Worm (Caenorhabditis elegans) whole organism, dauer: Measurements from ENCODE around the gene stt-3.

Source experiments
- unc-62 ChIP-seq: sonication (generic microtip); optimal IDR thresholded peaks from 2 replicates; lab custom pipeline; 2017; ENCODE audit warnings: missing biosample characterization, missing genetic modification reagents, missing genetic modification characterization

Gene stt-3

DNA sequence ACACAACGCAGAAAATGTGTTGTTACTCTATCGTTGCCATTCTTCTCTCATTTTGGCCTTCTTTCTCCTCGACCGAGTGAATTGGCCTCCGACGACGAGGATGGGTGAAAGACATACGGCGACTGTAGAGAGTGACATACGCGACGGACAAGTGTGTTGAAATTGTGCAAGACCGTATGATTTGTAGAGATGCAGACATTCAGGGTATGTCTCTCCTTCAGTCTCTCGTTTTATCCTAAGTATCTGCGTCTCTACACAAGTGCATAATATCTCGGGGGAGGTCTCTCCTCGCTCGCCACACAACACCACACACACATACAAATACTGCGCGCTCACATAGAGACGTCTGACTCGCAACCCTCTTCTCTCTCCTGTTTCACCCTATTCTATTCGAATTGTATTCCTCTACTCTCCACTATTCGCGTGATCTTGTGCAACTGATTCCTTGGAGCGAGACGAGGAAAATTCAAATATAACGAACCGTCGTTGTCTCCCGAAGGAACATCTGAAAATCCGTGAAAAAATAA, 31.7 kb downstream of the stt-3 start, which contains the start of gene hmg-1.2:
Gene hmg-1.2 (plus strand): TSS at position 311 of the 527 bp plus-strand sequence.
- no peak for TF ChIP-seq unc-62 (GFP tag; lab: Kevin White, UChicago)

DNA sequence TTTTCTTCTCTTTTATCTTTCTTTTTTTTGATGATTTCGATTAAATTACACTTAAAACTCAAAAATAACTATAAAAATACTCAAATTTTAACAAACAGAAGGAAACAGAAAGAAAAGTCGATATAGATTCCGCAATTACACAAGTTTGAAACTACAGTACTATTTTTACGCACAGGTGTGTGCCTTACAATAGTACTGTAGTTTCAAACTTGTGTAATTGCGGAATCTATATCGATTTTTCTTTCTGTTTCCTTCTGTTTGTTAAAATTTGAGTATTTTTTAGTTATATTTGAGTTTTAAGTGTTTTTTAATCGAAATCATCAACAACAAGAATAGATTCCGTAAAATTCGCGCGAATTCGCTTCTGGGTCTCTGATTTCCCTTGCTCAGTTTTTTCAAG, 34.6 kb downstream of the stt-3 start:
- no peak for TF ChIP-seq unc-62 (GFP tag; lab: Kevin White, UChicago)

ce11 chrIII:6285890-6286289, 37.5 kb downstream of the stt-3 start, which contains the start of gene gadr-3:
Gene gadr-3, minus strand, starts transcription at chrIII:6285990.
- TF ChIP-seq unc-62 (GFP tag; lab: Kevin White, UChicago), result no peak

ce11 chrIII:6287195-6287594, 38.8 kb downstream of the stt-3 start, which contains the start of gene F47D12.6:
Gene F47D12.6, minus strand, starts transcription at chrIII:6287295.
- no peak for TF ChIP-seq unc-62 (GFP tag; lab: Kevin White, UChicago)

- no peak for TF ChIP-seq unc-62 (GFP tag; lab: Kevin White, UChicago)
These were observed 40.9 kb downstream of the stt-3 start for ce11 chrIII:6289366-6289765.

- no peak for TF ChIP-seq unc-62 (GFP tag; lab: Kevin White, UChicago)
These were observed 42.2 kb downstream of the stt-3 start for ce11 chrIII:6290469-6291182.

DNA sequence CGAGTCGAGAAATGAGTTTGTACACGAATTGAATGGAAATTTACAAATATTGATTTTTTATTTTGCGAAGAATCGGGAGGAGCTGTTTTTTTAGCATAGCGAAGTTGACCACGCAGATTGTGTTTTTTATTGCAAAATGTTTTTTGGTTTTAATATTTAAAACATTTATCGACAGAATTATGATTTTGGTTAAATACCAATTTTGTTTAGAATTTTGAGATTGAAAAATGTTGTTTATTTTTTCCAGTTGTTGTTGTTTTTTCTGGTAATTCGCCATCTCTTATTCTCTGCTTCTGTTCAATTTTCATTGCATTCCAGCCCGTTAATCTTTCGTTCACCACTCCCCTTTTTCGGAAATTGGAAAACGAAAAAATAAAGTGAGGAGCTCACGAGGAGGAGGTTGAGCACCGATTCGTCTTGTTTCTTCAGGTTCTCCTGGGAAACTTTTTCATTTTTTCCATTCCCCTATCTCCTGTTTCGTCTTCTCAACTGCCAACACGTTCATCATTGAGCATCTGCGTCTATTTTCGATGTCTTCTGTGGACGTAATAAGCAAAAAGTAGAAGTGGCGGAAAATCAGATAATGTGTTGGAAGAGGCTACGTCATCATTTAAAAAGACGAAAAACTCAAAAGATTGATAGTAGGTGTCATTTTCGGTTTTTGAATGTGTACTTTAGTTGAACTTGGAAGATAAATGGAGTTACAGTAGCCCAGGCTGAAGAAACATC, 47.7 kb downstream of the stt-3 start, which contains the start of gene F47D12.7:
Gene F47D12.7 (minus strand): TSS at position 51 of the 729 bp plus-strand sequence.
- TF ChIP-seq unc-62 (GFP tag; lab: Kevin White, UChicago), result no peak

DNA sequence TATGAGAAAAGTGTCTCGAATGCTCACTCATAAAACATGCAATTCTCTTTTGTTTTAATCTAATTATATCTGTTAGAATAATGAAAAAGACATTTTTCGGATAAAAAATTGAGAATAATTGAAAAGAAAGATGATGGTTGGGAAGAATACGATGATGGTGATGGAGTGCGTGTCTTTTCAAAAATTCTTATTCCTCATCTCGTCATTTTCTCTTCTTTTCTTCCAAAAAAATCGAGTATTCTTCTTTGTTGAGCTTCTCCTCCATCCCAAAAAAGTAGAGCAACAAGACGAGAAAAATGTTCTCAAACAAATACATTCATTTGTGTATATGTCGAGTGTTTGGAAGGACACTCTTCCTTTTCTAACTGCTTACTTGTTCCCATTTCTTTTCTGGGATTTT, 49.2 kb downstream of the stt-3 start:
- no peak for TF ChIP-seq unc-62 (GFP tag; lab: Kevin White, UChicago)

DNA sequence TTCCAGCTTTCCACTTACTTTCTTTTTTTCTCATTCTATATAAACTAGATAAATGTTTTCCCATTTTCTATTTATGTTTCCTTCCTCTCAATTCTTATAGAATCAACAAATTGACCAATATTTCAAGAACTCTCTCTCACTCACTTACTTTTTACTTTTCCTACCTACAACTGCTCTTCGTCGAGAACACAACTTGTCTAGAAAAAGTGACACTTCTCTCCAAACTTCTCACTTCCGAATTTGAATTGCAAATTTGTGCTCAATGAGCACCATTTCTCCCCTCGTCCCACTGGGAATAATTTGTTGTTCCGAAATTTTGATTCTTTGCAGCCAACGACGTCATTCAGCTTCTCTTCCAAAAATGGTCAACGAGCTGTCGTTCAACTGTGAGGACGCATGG, 49.7 kb downstream of the stt-3 start, which contains the start of gene F47D12.3:
Gene F47D12.3 (plus strand): TSS at position 331 of the 400 bp plus-strand sequence.
- no peak for TF ChIP-seq unc-62 (GFP tag; lab: Kevin White, UChicago)

- TF ChIP-seq unc-62 (GFP tag; lab: Kevin White, UChicago), result no peak
These were observed 51.9 kb downstream of the stt-3 start for ce11 chrIII:6300297-6300696.
